Worm (Caenorhabditis elegans): ENCODE measurements around the gene clpp-1.

The clpp-1 gene

DNA sequence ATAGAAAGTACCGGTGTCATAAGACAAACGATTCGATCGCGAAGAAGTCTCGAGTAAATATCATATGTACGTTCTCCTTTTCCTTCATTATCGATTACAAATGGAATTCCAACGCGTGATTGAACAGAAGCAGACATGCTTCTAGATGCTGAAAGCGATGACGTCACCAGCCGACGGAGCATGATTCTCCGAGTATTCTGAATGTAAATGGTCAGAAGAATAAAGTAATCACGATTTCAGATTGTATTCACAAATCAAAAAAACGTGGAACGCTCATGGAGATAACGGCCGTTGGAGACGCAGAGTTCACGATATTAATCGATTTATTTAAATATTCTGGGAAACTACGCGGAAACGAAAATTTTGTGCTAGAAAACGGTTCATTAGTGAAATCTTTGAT lies at the start of gene clpp-1:
Gene clpp-1 (minus strand): TSS at position 197 of the 400 bp plus-strand sequence.
- TF ChIP-seq snpc-4 (tag; optimal IDR thresholded peaks at IDR 0.05) (no peak), ama-1 (optimal IDR thresholded peaks at IDR 0.05) (peak; percentile 75), elt-2 (tag; optimal IDR thresholded peaks at IDR 0.05) (peak; percentile 50)

ce11 chrII:10351963-10352362 lies 49.3 kb upstream of the clpp-1 start, which contains the start of gene C07E3.8:
TSS of gene C07E3.8 (plus strand) at chrII:10352263.
- TF ChIP-seq ceh-82 (tag; optimal IDR thresholded peaks at IDR 0.05) (no peak), ceh-16 (tag; optimal IDR thresholded peaks at IDR 0.05) (no peak), nhr-12 (tag; optimal IDR thresholded peaks at IDR 0.05) (no peak), unc-62 (GFP tag; optimal IDR thresholded peaks at IDR 0.05) (no peak), eor-1 (tag; optimal IDR thresholded peaks at IDR 0.05) (no peak), daf-12 (tag; optimal IDR thresholded peaks at IDR 0.05) (no peak), ceh-28 (tag; optimal IDR thresholded peaks at IDR 0.05) (no peak), skn-1 (tag; optimal IDR thresholded peaks at IDR 0.05) (no peak), fos-1 (tag; optimal IDR thresholded peaks at IDR 0.05) (no peak)

- TF ChIP-seq nhr-23 (tag; optimal IDR thresholded peaks at IDR 0.05) (peak; percentile 23), ZK546.5 (tag; optimal IDR thresholded peaks at IDR 0.05) (no peak), lin-15B (tag; optimal IDR thresholded peaks at IDR 0.05) (peak; percentile 72), pha-4 (tag; optimal IDR thresholded peaks at IDR 0.05) (peak; percentile 39), lin-39 (tag; optimal IDR thresholded peaks at IDR 0.05) (no peak), tbx-2 (tag; optimal IDR thresholded peaks at IDR 0.05) (no peak), R02D3.7 (tag; optimal IDR thresholded peaks at IDR 0.05) (peak; percentile 1), mml-1 (tag; optimal IDR thresholded peaks at IDR 0.05) (no peak), daf-12 (tag; optimal IDR thresholded peaks at IDR 0.05) (no peak), nfya-1 (tag; optimal IDR thresholded peaks at IDR 0.05; ENCODE audit: insufficient read depth) (no peak)
Observed at ce11 chrII:10350487-10350886, 47.8 kb upstream of the clpp-1 start, which contains the start of gene C07E3.9. TSS of gene C07E3.9 (plus strand) at chrII:10350756.

DNA sequence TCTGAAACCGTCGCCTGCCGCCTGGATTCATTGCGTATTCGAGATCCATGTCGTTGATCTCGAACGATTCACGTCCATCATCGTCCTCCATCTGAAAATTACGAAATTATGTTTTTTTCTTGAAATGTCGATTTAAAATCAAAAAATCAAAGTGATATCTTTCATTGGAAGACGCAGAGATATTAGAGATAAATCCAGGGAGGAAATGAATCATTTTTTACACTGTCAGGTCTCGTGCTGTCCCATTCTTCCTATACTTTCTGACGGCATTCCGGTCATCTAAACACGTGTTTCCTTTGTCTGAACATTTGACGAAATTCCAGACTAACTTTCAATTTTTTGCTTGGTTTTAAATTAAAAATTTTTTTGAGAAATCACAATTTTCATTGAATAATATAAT lies 47.3 kb upstream of the clpp-1 start, which contains the start of gene stip-1:
Gene stip-1 (minus strand): TSS at position 98 of the 400 bp plus-strand sequence.
- TF ChIP-seq snpc-4 (tag; optimal IDR thresholded peaks at IDR 0.05) (no peak), fkh-10 (GFP tag; optimal IDR thresholded peaks at IDR 0.05) (no peak), fos-1 (tag; optimal IDR thresholded peaks at IDR 0.05) (no peak), ceh-16 (tag; optimal IDR thresholded peaks at IDR 0.05) (no peak), aly-2 (tag; optimal IDR thresholded peaks at IDR 0.05) (no peak), fkh-2 (tag; optimal IDR thresholded peaks at IDR 0.05) (no peak), zag-1 (tag; optimal IDR thresholded peaks at IDR 0.05) (no peak), elt-1 (tag; optimal IDR thresholded peaks at IDR 0.05) (no peak), pha-4 (tag; optimal IDR thresholded peaks at IDR 0.05) (no peak), nhr-43 (tag; optimal IDR thresholded peaks at IDR 0.05; ENCODE audit: poor library complexity, severe bottlenecking) (no peak), eor-1 (tag; optimal IDR thresholded peaks at IDR 0.05) (no peak), nhr-25 (tag; optimal IDR thresholded peaks at IDR 0.05) (no peak), tbx-2 (tag; optimal IDR thresholded peaks at IDR 0.05) (no peak), nhr-67 (tag; optimal IDR thresholded peaks at IDR 0.05) (no peak), nhr-28 (tag; optimal IDR thresholded peaks at IDR 0.05) (no peak), nhr-12 (tag; optimal IDR thresholded peaks at IDR 0.05) (no peak), nhr-237 (tag; optimal IDR thresholded peaks at IDR 0.05) (no peak), mdl-1 (tag; optimal IDR thresholded peaks at IDR 0.05) (no peak), ceh-9 (tag; optimal IDR thresholded peaks at IDR 0.05) (no peak), lin-39 (tag; optimal IDR thresholded peaks at IDR 0.05) (no peak)

DNA sequence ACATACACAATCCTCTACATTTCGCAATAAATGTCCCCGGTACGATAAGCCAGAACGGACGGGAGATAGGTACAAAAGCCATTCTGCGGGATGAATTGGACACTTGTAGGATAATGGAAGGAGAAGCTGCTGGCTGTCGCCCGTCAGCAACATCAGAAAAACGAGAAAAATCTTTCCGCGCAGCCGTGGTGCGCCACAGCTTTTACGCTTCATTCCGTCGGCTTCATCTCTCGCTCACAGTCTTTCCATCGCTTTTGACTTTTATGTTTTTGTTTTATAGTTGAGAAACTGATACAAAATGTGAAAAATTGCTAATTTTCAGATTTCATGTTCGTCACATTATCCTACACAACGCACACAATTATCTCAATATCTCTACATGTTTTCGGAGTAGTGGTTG lies 43.4 kb upstream of the clpp-1 start, which contains the start of gene C07E3.10:
Gene C07E3.10 (plus strand): TSS at position 301 of the 400 bp plus-strand sequence.
- TF ChIP-seq aly-2 (tag; optimal IDR thresholded peaks at IDR 0.05) (no peak), unc-62 (GFP tag; optimal IDR thresholded peaks at IDR 0.05) (no peak), ZK546.5 (tag; optimal IDR thresholded peaks at IDR 0.05) (no peak), mml-1 (tag; optimal IDR thresholded peaks at IDR 0.05) (no peak), skn-1 (tag; optimal IDR thresholded peaks at IDR 0.05) (no peak), nhr-67 (tag; optimal IDR thresholded peaks at IDR 0.05) (no peak), ceh-16 (tag; optimal IDR thresholded peaks at IDR 0.05) (no peak), lsy-12 (tag; optimal IDR thresholded peaks at IDR 0.05) (no peak)

Measured in whole organism, L3 larva.